Worm (Caenorhabditis elegans): Measurements from ENCODE around the gene Y59H11AM.1.
A peak's percentile ranks its signal among the peaks of the same experiment; 100 is the strongest.

DNA sequence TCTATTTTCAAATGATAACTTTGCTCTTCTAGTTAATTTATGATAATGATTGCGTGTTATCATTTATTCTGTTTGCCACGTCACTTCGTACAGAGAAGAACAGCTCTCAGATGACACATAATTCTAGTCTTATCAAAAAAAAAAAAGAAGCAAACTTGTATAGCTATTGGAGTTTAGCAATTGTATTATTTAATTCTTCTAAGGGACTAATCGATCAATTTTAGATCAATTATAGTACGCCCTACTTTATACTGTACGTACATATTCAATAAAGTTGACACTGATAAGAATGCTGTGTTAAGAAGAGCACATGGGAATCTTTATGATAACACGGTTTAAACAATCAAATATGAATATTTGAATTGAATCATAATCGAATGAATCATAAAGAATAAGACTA lies 29.0 kb upstream of the Y59H11AM.1 start:
- TF ChIP-seq snpc-4 (tag; optimal IDR thresholded peaks at IDR 0.05): no peak
- TF ChIP-seq daf-12 (tag; optimal IDR thresholded peaks at IDR 0.05): no peak
- TF ChIP-seq unc-62 (GFP tag; optimal IDR thresholded peaks at IDR 0.05 in 1 of 2): no peak
- no peak for TF ChIP-seq unc-62 (tag; optimal IDR thresholded peaks at IDR 0.05)
- peak; percentile 15 for TF ChIP-seq nhr-77 (tag; optimal IDR thresholded peaks at IDR 0.05)
- no peak for TF ChIP-seq hmg-1.1 (GFP tag; IDR thresholded peaks at IDR 0.05)
- TF ChIP-seq mdt-29 (GFP tag; IDR thresholded peaks at IDR 0.05): no peak
- TF ChIP-seq arid-1 (GFP tag; conservative IDR thresholded peaks at IDR 0.05): no peak
- no peak for TF ChIP-seq lin-15B (tag; optimal IDR thresholded peaks at IDR 0.05)
- TF ChIP-seq ama-1 (optimal IDR thresholded peaks at IDR 0.05): no peak
- no peak for TF ChIP-seq ztf-11 (tag; optimal IDR thresholded peaks at IDR 0.05)
- no peak for TF ChIP-seq lin-29 (GFP tag; IDR thresholded peaks at IDR 0.05)

Data from whole organism, L4 larva.